Worm (Caenorhabditis elegans): ENCODE data around the gene ugt-35.
A peak's percentile ranks its signal among the peaks of the same experiment; 100 is the strongest.

Gene ugt-35

ce11 chrV:10677459-10677858 lies 23.4 kb upstream of the ugt-35 start:
- no peak for TF ChIP-seq lin-39 (tag; optimal IDR thresholded peaks at IDR 0.05)
- no peak for TF ChIP-seq nhr-84 (tag; optimal IDR thresholded peaks at IDR 0.05)
- no peak for TF ChIP-seq unc-130 (tag; optimal IDR thresholded peaks at IDR 0.05)
- TF ChIP-seq nhr-28 (tag; optimal IDR thresholded peaks at IDR 0.05) = no peak
- peak; percentile 32 for TF ChIP-seq xbp-1 (tag; optimal IDR thresholded peaks at IDR 0.05)
- no peak for TF ChIP-seq hlh-17 (GFP tag; optimal IDR thresholded peaks at IDR 0.05; ENCODE audit: borderline replicate concordance)
- no peak for TF ChIP-seq tlp-1 (tag; optimal IDR thresholded peaks at IDR 0.05)
- no peak for TF ChIP-seq mef-2 (tag; optimal IDR thresholded peaks at IDR 0.05)
- peak; percentile 45 for TF ChIP-seq fkh-10 (GFP tag; optimal IDR thresholded peaks at IDR 0.05)
- TF ChIP-seq nhr-90 (tag; optimal IDR thresholded peaks at IDR 0.05; ENCODE audit: poor library complexity) = no peak
- TF ChIP-seq zag-1 (tag; optimal IDR thresholded peaks at IDR 0.05) = peak; percentile 3
- no peak for TF ChIP-seq alr-1 (tag; optimal IDR thresholded peaks at IDR 0.05; ENCODE audit: borderline replicate concordance)
- no peak for TF ChIP-seq unc-62 (GFP tag; optimal IDR thresholded peaks at IDR 0.05)
- no peak for TF ChIP-seq fos-1 (tag; optimal IDR thresholded peaks at IDR 0.05)
- peak; percentile 5 for TF ChIP-seq mep-1 (tag; optimal IDR thresholded peaks at IDR 0.05)
- TF ChIP-seq nhr-237 (tag; optimal IDR thresholded peaks at IDR 0.05) = no peak
- peak; percentile 28 for TF ChIP-seq rnt-1 (tag; optimal IDR thresholded peaks at IDR 0.05)
- TF ChIP-seq ama-1 (optimal IDR thresholded peaks at IDR 0.05) = no peak
- no peak for TF ChIP-seq elt-3 (tag; optimal IDR thresholded peaks at IDR 0.05)
- no peak for TF ChIP-seq lin-13 (GFP tag; optimal IDR thresholded peaks at IDR 0.05)
- TF ChIP-seq dpl-1 (GFP tag; optimal IDR thresholded peaks at IDR 0.05) = peak in 1 of 3 experiments; percentile 12
- TF ChIP-seq efl-3 (GFP tag; optimal IDR thresholded peaks at IDR 0.05) = no peak
- TF ChIP-seq sox-4 (tag; optimal IDR thresholded peaks at IDR 0.05) = no peak
- no peak for TF ChIP-seq unc-98 (GFP tag; IDR thresholded peaks at IDR 0.05)
- no peak for TF ChIP-seq pax-3 (tag; optimal IDR thresholded peaks at IDR 0.05)
- peak; percentile 26 for TF ChIP-seq snu-23 (GFP tag; optimal IDR thresholded peaks at IDR 0.05)
- TF ChIP-seq egl-13 (tag; optimal IDR thresholded peaks at IDR 0.05) = no peak
- TF ChIP-seq dsc-1 (tag; optimal IDR thresholded peaks at IDR 0.05) = peak; percentile 50
- no peak for TF ChIP-seq pqm-1 (tag; optimal IDR thresholded peaks at IDR 0.05)
- TF ChIP-seq snpc-4 (tag; optimal IDR thresholded peaks at IDR 0.05) = no peak
- TF ChIP-seq ztf-4 (tag; optimal IDR thresholded peaks at IDR 0.05) = no peak
- TF ChIP-seq hpl-2 (GFP tag; optimal IDR thresholded peaks at IDR 0.05) = no peak
- no peak for TF ChIP-seq isw-1 (GFP tag; IDR thresholded peaks at IDR 0.05)
- TF ChIP-seq zip-4 (GFP tag; optimal IDR thresholded peaks at IDR 0.05) = no peak
- peak; percentile 51 for TF ChIP-seq nhr-71 (tag; optimal IDR thresholded peaks at IDR 0.05)
- TF ChIP-seq aha-1 (tag; optimal IDR thresholded peaks at IDR 0.05) = no peak
- no peak for TF ChIP-seq lin-15B (tag; optimal IDR thresholded peaks at IDR 0.05)
- no peak for TF ChIP-seq ets-5 (GFP tag; IDR thresholded peaks at IDR 0.05)
- TF ChIP-seq sup-37 (GFP tag; optimal IDR thresholded peaks at IDR 0.05) = no peak
- no peak for TF ChIP-seq grh-1 (GFP tag; IDR thresholded peaks at IDR 0.05)
- TF ChIP-seq nhr-77 (tag; optimal IDR thresholded peaks at IDR 0.05) = no peak
- TF ChIP-seq C16A3.4 (tag; optimal IDR thresholded peaks at IDR 0.05) = no peak
- no peak for TF ChIP-seq lin-35 (GFP tag; optimal IDR thresholded peaks at IDR 0.05)
- TF ChIP-seq C34B4.2 (tag; optimal IDR thresholded peaks at IDR 0.05) = no peak
- TF ChIP-seq pag-3 (tag; optimal IDR thresholded peaks at IDR 0.05; ENCODE audit: borderline replicate concordance, insufficient read depth) = no peak
- no peak for TF ChIP-seq vab-15 (tag; optimal IDR thresholded peaks at IDR 0.05)
- no peak for TF ChIP-seq blmp-1 (tag; optimal IDR thresholded peaks at IDR 0.05)
- no peak for TF ChIP-seq aly-2 (tag; optimal IDR thresholded peaks at IDR 0.05)
- TF ChIP-seq irx-1 (tag; optimal IDR thresholded peaks at IDR 0.05) = no peak
- TF ChIP-seq ceh-63 (GFP tag; optimal IDR thresholded peaks at IDR 0.05) = no peak
- TF ChIP-seq mdl-1 (tag; optimal IDR thresholded peaks at IDR 0.05) = no peak
- peak in 1 of 2 experiments; percentile 55 for TF ChIP-seq lsy-2 (tag; optimal IDR thresholded peaks at IDR 0.05)
- TF ChIP-seq elt-2 (tag; optimal IDR thresholded peaks at IDR 0.05) = no peak
- TF ChIP-seq ces-1 (GFP tag; optimal IDR thresholded peaks at IDR 0.05) = no peak
